Fruit fly (Drosophila melanogaster): ENCODE results near the gene CG15021.

CG15021 gene

DNA sequence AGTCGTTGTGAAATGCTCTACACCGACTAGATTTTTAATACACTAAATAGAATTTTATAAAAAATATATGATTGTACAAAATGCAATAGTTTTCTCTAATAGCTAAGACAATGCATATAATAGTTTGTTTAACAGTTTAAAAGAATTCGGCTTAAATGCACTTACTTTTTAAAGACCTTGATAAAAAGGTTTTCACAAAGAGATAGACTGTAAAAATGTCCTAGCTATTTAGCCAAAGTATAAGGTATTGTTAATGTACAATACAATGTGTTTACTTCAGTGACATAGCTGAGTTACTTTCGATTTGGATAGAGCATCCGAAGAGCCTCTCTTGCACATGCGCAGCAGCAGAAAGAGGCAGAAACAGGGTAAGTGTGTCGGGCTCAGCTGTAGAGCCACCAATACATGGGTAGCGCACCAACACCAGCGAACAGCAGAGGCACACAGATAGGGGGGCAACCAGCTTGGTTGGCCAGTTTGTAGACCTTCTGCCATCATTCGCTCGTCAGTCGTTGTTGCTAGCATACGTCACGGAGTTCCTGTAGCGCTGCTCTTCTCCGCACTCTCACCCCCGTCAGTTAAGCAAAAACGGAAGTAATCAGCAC, 29.8 kb upstream of the CG15021 start, which contains the start of gene TP53INP (continued):
- TF ChIP-seq CG6683 (GFP tag; optimal IDR thresholded peaks at IDR 0.05) (peak; percentile 63), nerfin-1 (tag; optimal IDR thresholded peaks at IDR 0.05) (peak; percentile 82), CG6175 (GFP tag; IDR thresholded peaks at IDR 0.05) (peak; percentile 68; the same call in 2 of the 3 replicates), CG4617 (GFP tag; optimal IDR thresholded peaks at IDR 0.05; ENCODE audit: borderline replicate concordance) (peak; percentile 34), Lpt (GFP tag; optimal IDR thresholded peaks at IDR 0.05) (no peak), Doc3 (GFP tag; IDR thresholded peaks at IDR 0.05; ENCODE audit: partially characterized antibody) (no peak), Hmr (GFP tag; optimal IDR thresholded peaks at IDR 0.05) (peak; percentile 92), tx (GFP tag; optimal IDR thresholded peaks at IDR 0.05) (peak; percentile 44), CG9817 (tag; optimal IDR thresholded peaks at IDR 0.05) (peak; percentile 83), tup (GFP tag; optimal IDR thresholded peaks at IDR 0.05) (peak; percentile 31), luna (GFP tag; optimal IDR thresholded peaks at IDR 0.05) (no peak), pum (GFP tag; optimal IDR thresholded peaks at IDR 0.05) (peak; percentile 75), CG9876 (GFP tag; optimal IDR thresholded peaks at IDR 0.05) (peak; percentile 23), Nf-YC (tag; optimal IDR thresholded peaks at IDR 0.05) (peak; percentile 85), bab2 (GFP tag; optimal IDR thresholded peaks at IDR 0.05) (peak; percentile 62), Meics (GFP tag; optimal IDR thresholded peaks at IDR 0.05) (peak; percentile 88), ken (GFP tag; IDR thresholded peaks at IDR 0.05) (peak; percentile 72; the same call in 2 of the 3 replicates), esg (GFP tag; conservative IDR thresholded peaks at IDR 0.05) (peak; percentile 83), Xrp1 (GFP tag; IDR thresholded peaks at IDR 0.05) (peak; percentile 84), CG16813 (GFP tag; IDR thresholded peaks at IDR 0.05; ENCODE audit: partially characterized antibody) (peak; percentile 29; the same call in 1 of the 3 replicates), Dp (GFP tag; optimal IDR thresholded peaks at IDR 0.05) (no peak), seq (GFP tag; IDR thresholded peaks at IDR 0.05) (peak; percentile 74; the same call in 1 of the 2 replicates), kni (GFP tag; optimal IDR thresholded peaks at IDR 0.05) (peak; percentile 67), repo (GFP tag; optimal IDR thresholded peaks at IDR 0.05) (peak; percentile 71), Doc2 (GFP tag; IDR thresholded peaks at IDR 0.05) (no peak), Rx (GFP tag; IDR thresholded peaks at IDR 0.05) (peak; percentile 53), CG42726 (GFP tag; IDR thresholded peaks at IDR 0.05; ENCODE audit: partially characterized antibody) (no peak), ara (GFP tag; IDR thresholded peaks at IDR 0.05) (no peak), eve (GFP tag; optimal IDR thresholded peaks at IDR 0.05) (peak in 1 of 2 experiments; percentile 88), Dek (tag; optimal IDR thresholded peaks at IDR 0.05) (peak; percentile 82), scrt (GFP tag; optimal IDR thresholded peaks at IDR 0.05) (peak; percentile 84), Awh (GFP tag; IDR thresholded peaks at IDR 0.05) (no peak), chn (GFP tag; optimal IDR thresholded peaks at IDR 0.05) (peak; percentile 76), Poxn (GFP tag; IDR thresholded peaks at IDR 0.05) (no peak), Jarid2 (GFP tag; optimal IDR thresholded peaks at IDR 0.05) (peak; percentile 68), B-H1 (GFP tag; IDR thresholded peaks at IDR 0.05) (peak; percentile 48; the same call in 2 of the 3 replicates), CG6254 (GFP tag; optimal IDR thresholded peaks at IDR 0.05) (peak; percentile 76), Xbp1 (GFP tag; optimal IDR thresholded peaks at IDR 0.05) (peak; percentile 90), CG13775 (GFP tag; optimal IDR thresholded peaks at IDR 0.05) (peak; percentile 84), Trl (optimal IDR thresholded peaks at IDR 0.05) (peak; percentile 52 to 59), Trl (GFP tag; optimal IDR thresholded peaks at IDR 0.05) (peak; percentile 75), CG5180 (GFP tag; optimal IDR thresholded peaks at IDR 0.05) (peak; percentile 80), CG17385 (GFP tag; optimal IDR thresholded peaks at IDR 0.05) (peak; percentile 87), trh (GFP tag; optimal IDR thresholded peaks at IDR 0.05) (peak; percentile 79), CG7928 (GFP tag; optimal IDR thresholded peaks at IDR 0.05) (peak; percentile 31), az2 (GFP tag; optimal IDR thresholded peaks at IDR 0.05) (peak; percentile 91), CG13123 (GFP tag; optimal IDR thresholded peaks at IDR 0.05) (peak; percentile 14), sqz (GFP tag; optimal IDR thresholded peaks at IDR 0.05) (peak; percentile 76), cato (GFP tag; optimal IDR thresholded peaks at IDR 0.05; ENCODE audit: borderline replicate concordance) (peak; percentile 65), Drgx (GFP tag; IDR thresholded peaks at IDR 0.05) (peak; percentile 69)
